Fruit fly (Drosophila melanogaster): ENCODE data around the gene yata.
A peak's percentile ranks its signal among the peaks of the same experiment; 100 is the strongest.

Gene yata

dm6 chr3R:29717519-29717918 is 31.5 kb upstream of the yata start:
- TF ChIP-seq dsf (GFP tag; optimal IDR thresholded peaks at IDR 0.05; ENCODE audit: borderline replicate concordance) (no peak), foxo (GFP tag; optimal IDR thresholded peaks at IDR 0.05) (no peak), brk (GFP tag; optimal IDR thresholded peaks at IDR 0.05) (no peak), h (GFP tag; optimal IDR thresholded peaks at IDR 0.05) (no peak), tai (GFP tag; optimal IDR thresholded peaks at IDR 0.05) (no peak)

dm6 chr3R:29718363-29718762 is 30.7 kb upstream of the yata start, which contains the start of gene CG15506:
Gene CG15506 (plus strand): TSS chr3R:29718663.
- TF ChIP-seq tai (GFP tag; optimal IDR thresholded peaks at IDR 0.05) (no peak), rgr (GFP tag; optimal IDR thresholded peaks at IDR 0.05) (no peak), br (GFP tag; optimal IDR thresholded peaks at IDR 0.05) (no peak), ey (GFP tag; optimal IDR thresholded peaks at IDR 0.05) (no peak), foxo (GFP tag; optimal IDR thresholded peaks at IDR 0.05) (no peak), Jra (GFP tag; optimal IDR thresholded peaks at IDR 0.05) (no peak), woc (GFP tag; optimal IDR thresholded peaks at IDR 0.05) (no peak), sv (GFP tag; optimal IDR thresholded peaks at IDR 0.05) (no peak), Hr78 (GFP tag; optimal IDR thresholded peaks at IDR 0.05) (no peak), lola (GFP tag; optimal IDR thresholded peaks at IDR 0.05) (no peak)

dm6 chr3R:29722238-29722637 is 26.8 kb upstream of the yata start, which contains the start of gene CG34296:
Gene CG34296 (plus strand): TSS chr3R:29722538.
- TF ChIP-seq pan (optimal IDR thresholded peaks at IDR 0.05), result no peak
- TF ChIP-seq rgr (GFP tag; optimal IDR thresholded peaks at IDR 0.05), result no peak
- no peak for TF ChIP-seq CG32264 (GFP tag; optimal IDR thresholded peaks at IDR 0.05)
- TF ChIP-seq Dif (GFP tag; optimal IDR thresholded peaks at IDR 0.05; ENCODE audit: partially characterized antibody), result no peak
- TF ChIP-seq dl (GFP tag; optimal IDR thresholded peaks at IDR 0.05; ENCODE audit: insufficient read depth in 1 of 2, partially characterized antibody in 2 of 2), result no peak
- no peak for TF ChIP-seq Hr78 (GFP tag; optimal IDR thresholded peaks at IDR 0.05)
- TF ChIP-seq Hr83 (GFP tag; optimal IDR thresholded peaks at IDR 0.05; ENCODE audit: poor library complexity, severe bottlenecking), result no peak
- TF ChIP-seq br (GFP tag; optimal IDR thresholded peaks at IDR 0.05), result no peak
- TF ChIP-seq Rel (GFP tag; optimal IDR thresholded peaks at IDR 0.05), result no peak
- TF ChIP-seq Rel (tag; optimal IDR thresholded peaks at IDR 0.05), result no peak

- TF ChIP-seq Sp1 (GFP tag; optimal IDR thresholded peaks at IDR 0.05), result peak; percentile 39
- no peak for TF ChIP-seq CG32264 (GFP tag; optimal IDR thresholded peaks at IDR 0.05)
- no peak for TF ChIP-seq lola (GFP tag; optimal IDR thresholded peaks at IDR 0.05)
- peak; percentile 25 for TF ChIP-seq OdsH (GFP tag; optimal IDR thresholded peaks at IDR 0.05)
- no peak for TF ChIP-seq sv (GFP tag; optimal IDR thresholded peaks at IDR 0.05)
- TF ChIP-seq jim (GFP tag; optimal IDR thresholded peaks at IDR 0.05), result no peak
- TF ChIP-seq GATAd (GFP tag; optimal IDR thresholded peaks at IDR 0.05), result no peak
- no peak for TF ChIP-seq woc (GFP tag; optimal IDR thresholded peaks at IDR 0.05)
- peak; percentile 2 for TF ChIP-seq Hr83 (GFP tag; optimal IDR thresholded peaks at IDR 0.05; ENCODE audit: poor library complexity, severe bottlenecking)
- TF ChIP-seq Hr78 (GFP tag; optimal IDR thresholded peaks at IDR 0.05), result no peak
- TF ChIP-seq rgr (GFP tag; optimal IDR thresholded peaks at IDR 0.05), result peak; percentile 11
- TF ChIP-seq Rel (GFP tag; optimal IDR thresholded peaks at IDR 0.05), result no peak
- TF ChIP-seq Rel (tag; optimal IDR thresholded peaks at IDR 0.05), result peak; percentile 53
- peak; percentile 11 for TF ChIP-seq sage (GFP tag; optimal IDR thresholded peaks at IDR 0.05)
Observed at dm6 chr3R:29723048-29723656, 25.9 kb upstream of the yata start, which contains the start of gene Pcd. Gene Pcd (plus strand): TSS chr3R:29723163.

DNA sequence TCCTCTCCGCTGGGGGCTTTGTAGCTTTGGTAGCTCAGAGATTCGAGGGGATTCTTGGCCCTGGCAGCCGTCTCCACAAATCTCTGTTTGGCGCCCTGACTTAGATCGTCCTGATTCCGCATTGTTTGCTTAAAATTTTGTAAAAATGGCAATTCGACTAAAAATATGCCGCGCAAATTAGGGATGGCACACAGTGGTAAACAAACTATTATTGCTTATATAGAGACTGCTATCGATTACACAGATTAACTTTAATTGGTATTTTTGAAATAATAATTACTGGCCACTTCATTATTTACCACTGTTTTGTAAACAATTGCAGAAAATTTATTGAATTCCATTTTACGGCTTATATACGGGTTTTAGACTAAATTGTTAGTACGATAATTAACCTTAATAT is 24.3 kb upstream of the yata start, which contains the start of the genes Naa40 and CG18731:
TSS of gene Naa40 (minus strand) at position 206 of the 400 bp plus-strand sequence.
TSS of gene CG18731 (plus strand) at position 283 of the 400 bp plus-strand sequence.
- no peak for TF ChIP-seq jim (GFP tag; optimal IDR thresholded peaks at IDR 0.05)
- no peak for TF ChIP-seq Myc (optimal IDR thresholded peaks at IDR 0.05)
- TF ChIP-seq pan (optimal IDR thresholded peaks at IDR 0.05), result no peak
- TF ChIP-seq Dif (GFP tag; optimal IDR thresholded peaks at IDR 0.05; ENCODE audit: partially characterized antibody), result no peak
- no peak for TF ChIP-seq GATAd (GFP tag; optimal IDR thresholded peaks at IDR 0.05)
- TF ChIP-seq Abd-B (GFP tag; optimal IDR thresholded peaks at IDR 0.05), result no peak
- no peak for TF ChIP-seq h (GFP tag; optimal IDR thresholded peaks at IDR 0.05)
- TF ChIP-seq woc (GFP tag; optimal IDR thresholded peaks at IDR 0.05), result no peak
- no peak for TF ChIP-seq CrebA (GFP tag; optimal IDR thresholded peaks at IDR 0.05; ENCODE audit: borderline replicate concordance)
- no peak for TF ChIP-seq Hr83 (GFP tag; optimal IDR thresholded peaks at IDR 0.05; ENCODE audit: poor library complexity, severe bottlenecking)
- TF ChIP-seq Sp1 (GFP tag; optimal IDR thresholded peaks at IDR 0.05), result no peak
- TF ChIP-seq HLH106 (tag; optimal IDR thresholded peaks at IDR 0.05), result no peak
- no peak for TF ChIP-seq ey (GFP tag; optimal IDR thresholded peaks at IDR 0.05)
- no peak for TF ChIP-seq Jra (GFP tag; optimal IDR thresholded peaks at IDR 0.05)
- no peak for TF ChIP-seq dl (GFP tag; optimal IDR thresholded peaks at IDR 0.05; ENCODE audit: insufficient read depth in 1 of 2, partially characterized antibody in 2 of 2)
- no peak for TF ChIP-seq CG9705 (GFP tag; optimal IDR thresholded peaks at IDR 0.05)

Measured in whole organism, wandering third instar larva.